Fruit fly (Drosophila melanogaster) whole organism, pupa: ENCODE data around the gene mRpS34.

ENCODE experiments used
- CG10348 ChIP-seq: fragments of 200-800 bp; sonication (Bioruptor generic); IDR thresholded peaks from 2 replicates; pipeline ENCODE4 v1.3.6; 2022; ENCODE audit warnings: missing biosample characterization, missing genetic modification characterization
- CG12605 ChIP-seq: fragments of 200-800 bp; sonication (Bioruptor generic); IDR thresholded peaks from 2 replicates; pipeline ENCODE4 v1.3.6; 2022; ENCODE audit warnings: missing biosample characterization, missing genetic modification characterization
- CG13204 ChIP-seq: fragments of 200-800 bp; sonication (Bioruptor generic); optimal IDR thresholded peaks from 2 replicates; lab custom pipeline; 2018; ENCODE audit warnings: missing biosample characterization, mild to moderate bottlenecking, missing genetic modification characterization, moderate library complexity
- CG14655 ChIP-seq: fragments of 200-800 bp; sonication (Bioruptor generic); optimal IDR thresholded peaks from 3 replicates; lab custom pipeline; 2017; ENCODE audit warnings: mild to moderate bottlenecking, missing biosample characterization, missing genetic modification reagents, missing genetic modification characterization
- CG15710 ChIP-seq: fragments of 200-800 bp; sonication (Bioruptor generic); optimal IDR thresholded peaks from 2 replicates; lab custom pipeline; 2018; ENCODE audit warnings: missing biosample characterization, mild to moderate bottlenecking, missing genetic modification characterization, moderate library complexity
- CG17806 ChIP-seq: fragments of 200-800 bp; sonication (Bioruptor generic); optimal IDR thresholded peaks from 2 replicates; lab custom pipeline; 2018; ENCODE audit warnings: missing biosample characterization, mild to moderate bottlenecking, missing genetic modification characterization, moderate library complexity
- CG32121 ChIP-seq: fragments of 200-800 bp; sonication (Bioruptor generic); IDR thresholded peaks from 2 replicates; pipeline ENCODE4 v1.3.6; 2022; ENCODE audit warnings: missing biosample characterization, missing genetic modification characterization
- CG34367 ChIP-seq: fragments of 200-800 bp; sonication (Bioruptor generic); optimal IDR thresholded peaks from 2 replicates; lab custom pipeline; 2018; ENCODE audit warnings: missing biosample characterization, mild to moderate bottlenecking, missing genetic modification characterization
- CG4496 ChIP-seq: fragments of 200-800 bp; sonication (Bioruptor generic); IDR thresholded peaks from 3 replicates; pipeline ENCODE4 v1.3.6; 2022; ENCODE audit warnings: missing biosample characterization, missing genetic modification characterization
- CG8159 ChIP-seq: fragments of 200-800 bp; sonication (Bioruptor generic); optimal IDR thresholded peaks from 3 replicates; lab custom pipeline; 2018; ENCODE audit warnings: missing biosample characterization, mild to moderate bottlenecking, missing genetic modification characterization, moderate library complexity
- CG8301 ChIP-seq: fragments of 200-800 bp; sonication (Bioruptor generic); optimal IDR thresholded peaks from 2 replicates; lab custom pipeline; 2018; ENCODE audit warnings: missing biosample characterization, mild to moderate bottlenecking, missing genetic modification characterization
- CG9948 ChIP-seq: fragments of 200-800 bp; sonication (Bioruptor generic); optimal IDR thresholded peaks from 2 replicates; lab custom pipeline; 2018; ENCODE audit warnings: missing biosample characterization, mild to moderate bottlenecking, missing genetic modification characterization, moderate library complexity
- D1 ChIP-seq: fragments of 200-800 bp; sonication (Bioruptor generic); optimal IDR thresholded peaks from 2 replicates; lab custom pipeline; 2018; ENCODE audit warnings: missing biosample characterization, mild to moderate bottlenecking, missing genetic modification characterization, moderate library complexity
- EcR ChIP-seq: fragments of 200-800 bp; sonication (Bioruptor generic); optimal IDR thresholded peaks from 3 replicates; lab custom pipeline; 2019; ENCODE audit warnings: missing biosample characterization, missing genetic modification characterization, mild to moderate bottlenecking, moderate library complexity, missing genetic modification reagents
- Ets98B ChIP-seq: fragments of 200-800 bp; sonication (Bioruptor generic); IDR thresholded peaks from 2 replicates; pipeline ENCODE4 v1.3.6; 2022; ENCODE audit warnings: missing biosample characterization, missing genetic modification characterization
- Pif1A ChIP-seq: fragments of 200-800 bp; sonication (Bioruptor generic); optimal IDR thresholded peaks from 3 replicates; lab custom pipeline; 2016; ENCODE audit warnings: missing biosample characterization, missing genetic modification characterization
- Pif1B ChIP-seq: fragments of 200-800 bp; sonication (Bioruptor generic); optimal IDR thresholded peaks from 3 replicates; lab custom pipeline; 2016; ENCODE audit warnings: missing biosample characterization, missing genetic modification characterization
- Snoo ChIP-seq: fragments of 200-800 bp; sonication (Bioruptor generic); optimal IDR thresholded peaks from 3 replicates; lab custom pipeline; 2017; ENCODE audit warnings: missing biosample characterization, mild to moderate bottlenecking, missing genetic modification characterization, inconsistent platforms
- fd96Ca ChIP-seq: fragments of 200-800 bp; sonication (Bioruptor generic); IDR thresholded peaks from 3 replicates; pipeline ENCODE4 v1.3.6; 2022; ENCODE audit warnings: missing biosample characterization, missing genetic modification characterization
- gl ChIP-seq: fragments of 200-800 bp; sonication (Bioruptor generic); optimal IDR thresholded peaks from 2 replicates; lab custom pipeline; 2018; ENCODE audit warnings: missing biosample characterization, mild to moderate bottlenecking, missing genetic modification characterization
- rn ChIP-seq: fragments of 200-800 bp; sonication (Bioruptor generic); IDR thresholded peaks from 2 replicates; pipeline ENCODE4 v1.3.6; 2022; ENCODE audit warnings: missing biosample characterization, missing genetic modification characterization

The mRpS34 gene

dm6 chr3L:16357860-16358259, 10.0 kb downstream of the mRpS34 start:
- TF ChIP-seq Ets98B (GFP tag; lab: Robert Waterston, UW) (no peak), CG9948 (tag; lab: Kevin White, UChicago) (peak; percentile 27), CG34367 (no peak), Pif1A (GFP tag; lab: Kevin White, UChicago) (no peak), CG15710 (tag; lab: Kevin White, UChicago) (peak; percentile 16), CG8159 (peak; percentile 62), Pif1B (no peak), CG8301 (tag; lab: Kevin White, UChicago) (no peak), CG12605 (no peak), rn (GFP tag; lab: Robert Waterston, UW) (no peak), D1 (peak; percentile 52), CG4496 (GFP tag; lab: Robert Waterston, UW) (no peak)

dm6 chr3L:16359219-16359748, 11.4 kb downstream of the mRpS34 start, which contains the start of gene ringer:
Gene ringer (minus strand): TSS chr3L:16359428.
- TF ChIP-seq Pif1B: no peak
- TF ChIP-seq CG34367: no peak
- TF ChIP-seq CG17806 (tag; lab: Kevin White, UChicago): no peak
- no peak for TF ChIP-seq CG12605
- TF ChIP-seq CG8301 (tag; lab: Kevin White, UChicago): no peak
- no peak for TF ChIP-seq D1
- no peak for TF ChIP-seq Snoo (tag; lab: Kevin White, UChicago)
- no peak for TF ChIP-seq CG15710 (tag; lab: Kevin White, UChicago)
- TF ChIP-seq gl (tag; lab: Kevin White, UChicago): no peak
- TF ChIP-seq CG13204 (GFP tag; lab: Kevin White, UChicago): no peak
- TF ChIP-seq CG14655 (GFP tag; lab: Kevin White, UChicago): no peak
- no peak for TF ChIP-seq CG10348 (GFP tag; lab: Robert Waterston, UW)
- TF ChIP-seq fd96Ca (GFP tag; lab: Robert Waterston, UW): no peak
- TF ChIP-seq Pif1A (GFP tag; lab: Kevin White, UChicago): no peak
- TF ChIP-seq CG32121 (GFP tag; lab: Robert Waterston, UW): no peak
- TF ChIP-seq CG8159: no peak
- no peak for TF ChIP-seq CG4496 (GFP tag; lab: Robert Waterston, UW)
- TF ChIP-seq Ets98B (GFP tag; lab: Robert Waterston, UW): no peak

DNA sequence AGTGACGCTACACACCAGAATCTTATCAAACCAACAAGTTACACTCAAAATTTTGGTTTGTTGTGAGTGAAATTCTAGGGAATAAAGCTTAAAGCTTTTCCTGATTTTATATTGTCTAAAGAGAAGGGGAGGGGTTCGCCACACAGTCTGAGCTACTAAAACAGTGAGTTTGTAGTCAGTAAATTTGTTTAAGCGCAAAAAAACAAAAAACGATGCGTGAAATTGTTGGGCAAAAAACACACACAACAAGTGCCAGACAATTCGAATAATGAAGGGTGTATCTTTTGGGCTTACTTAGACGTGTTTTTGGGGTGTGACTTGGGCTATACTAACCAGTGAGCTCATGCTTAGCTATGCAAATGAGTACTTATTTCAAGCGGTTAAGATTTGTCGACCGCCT, 11.9 kb downstream of the mRpS34 start:
- no peak for TF ChIP-seq Ets98B (GFP tag; lab: Robert Waterston, UW)
- no peak for TF ChIP-seq D1
- no peak for TF ChIP-seq CG34367
- no peak for TF ChIP-seq CG17806 (tag; lab: Kevin White, UChicago)
- TF ChIP-seq gl (tag; lab: Kevin White, UChicago): no peak
- TF ChIP-seq rn (GFP tag; lab: Robert Waterston, UW): no peak
- TF ChIP-seq Pif1A (GFP tag; lab: Kevin White, UChicago): no peak
- no peak for TF ChIP-seq EcR (GFP tag; lab: Kevin White, UChicago)
- TF ChIP-seq CG14655 (GFP tag; lab: Kevin White, UChicago): no peak
- no peak for TF ChIP-seq CG10348 (GFP tag; lab: Robert Waterston, UW)
- no peak for TF ChIP-seq CG9948 (tag; lab: Kevin White, UChicago)
- TF ChIP-seq fd96Ca (GFP tag; lab: Robert Waterston, UW): no peak
- TF ChIP-seq CG15710 (tag; lab: Kevin White, UChicago): no peak
- TF ChIP-seq CG8301 (tag; lab: Kevin White, UChicago): no peak
- no peak for TF ChIP-seq CG8159
- TF ChIP-seq CG4496 (GFP tag; lab: Robert Waterston, UW): no peak

dm6 chr3L:16361200-16361815, 13.4 kb downstream of the mRpS34 start:
- TF ChIP-seq CG13204 (GFP tag; lab: Kevin White, UChicago) (peak; percentile 90), gl (tag; lab: Kevin White, UChicago) (peak; percentile 86), Ets98B (GFP tag; lab: Robert Waterston, UW) (no peak), fd96Ca (GFP tag; lab: Robert Waterston, UW) (0 out of 3 replicates have a peak, but pooled peaks have one; percentile 22), Pif1A (GFP tag; lab: Kevin White, UChicago) (peak; percentile 83), Snoo (tag; lab: Kevin White, UChicago) (peak; percentile 73), CG8159 (peak; percentile 98), CG10348 (GFP tag; lab: Robert Waterston, UW) (no peak), CG32121 (GFP tag; lab: Robert Waterston, UW) (no peak), EcR (GFP tag; lab: Kevin White, UChicago) (peak; percentile 91), CG4496 (GFP tag; lab: Robert Waterston, UW) (no peak), CG9948 (tag; lab: Kevin White, UChicago) (peak; percentile 98), CG8301 (tag; lab: Kevin White, UChicago) (peak; percentile 67), CG14655 (GFP tag; lab: Kevin White, UChicago) (peak; percentile 83), CG15710 (tag; lab: Kevin White, UChicago) (peak; percentile 97), CG34367 (peak; percentile 95), D1 (peak; percentile 93), rn (GFP tag; lab: Robert Waterston, UW) (no peak), Pif1B (peak; percentile 84), CG12605 (no peak), CG17806 (tag; lab: Kevin White, UChicago) (peak; percentile 94)

- TF ChIP-seq rn (GFP tag; lab: Robert Waterston, UW) (no peak), CG8159 (peak; percentile 72), CG13204 (GFP tag; lab: Kevin White, UChicago) (no peak), fd96Ca (GFP tag; lab: Robert Waterston, UW) (no peak), CG34367 (peak; percentile 17), Pif1B (no peak), CG4496 (GFP tag; lab: Robert Waterston, UW) (no peak), CG15710 (tag; lab: Kevin White, UChicago) (peak; percentile 55), gl (tag; lab: Kevin White, UChicago) (no peak), Pif1A (GFP tag; lab: Kevin White, UChicago) (no peak), CG12605 (no peak), CG32121 (GFP tag; lab: Robert Waterston, UW) (no peak), Snoo (tag; lab: Kevin White, UChicago) (no peak), CG14655 (GFP tag; lab: Kevin White, UChicago) (peak; percentile 39), CG9948 (tag; lab: Kevin White, UChicago) (peak; percentile 73), CG10348 (GFP tag; lab: Robert Waterston, UW) (no peak), D1 (peak; percentile 49), CG8301 (tag; lab: Kevin White, UChicago) (no peak), Ets98B (GFP tag; lab: Robert Waterston, UW) (no peak), CG17806 (tag; lab: Kevin White, UChicago) (peak; percentile 6), EcR (GFP tag; lab: Kevin White, UChicago) (no peak)
- TF ChIP-seq, all 21 proteins: peak for 7
Observed at dm6 chr3L:16362119-16362653, 14.3 kb downstream of the mRpS34 start, which contains the start of gene Cpr72Ea. Gene Cpr72Ea (plus strand): TSS chr3L:16362603.
